Worm (Caenorhabditis elegans) whole organism, L1 larva: ENCODE results near the gene K03B8.11.
"Not testable (repeated sequence)": the region's sequence is repeated elsewhere in the genome, so short reads cannot be mapped to it uniquely, and the experiment has no call there.

Experiments
- ceh-8 ChIP-seq: fragments of 200-800 bp; sonication (Bioruptor generic); optimal IDR thresholded peaks from 2 replicates; lab custom pipeline; 2018; ENCODE audit warnings: mild to moderate bottlenecking, missing genetic modification characterization, moderate library complexity, missing compliant biosample characterization
- ceh-88 ChIP-seq: fragments of 200-800 bp; sonication (Bioruptor generic); IDR thresholded peaks from 2 replicates; pipeline ENCODE4 v1.3.6; 2022; ENCODE audit warnings: missing genetic modification characterization, missing compliant biosample characterization
- efl-1 ChIP-seq, 4 experiments: fragments of 150-350 bp; optimal IDR thresholded peaks in 3 of 4; peaks in 1 of 4; 1 replicate in 1 of 4; 2 replicates in 3 of 4; lab custom pipeline; 2014; ENCODE audit warnings: missing biosample characterization in 2 of 4, missing genetic modification characterization in 2 of 4, missing genetic modification reagents in 2 of 4
- egl-27 ChIP-seq, 2 experiments: fragments of 150-350 bp in 1 of 2; sonication (generic microtip); optimal IDR thresholded peaks; 3 replicates each; lab custom pipeline; 2017 to 2018; ENCODE audit warnings: missing biosample characterization in 2 of 2, missing genetic modification characterization in 2 of 2, missing genetic modification reagents in 2 of 2
- hlh-4 ChIP-seq: sonication (generic microtip); optimal IDR thresholded peaks from 2 replicates; lab custom pipeline; 2016; ENCODE audit warnings: mild to moderate bottlenecking, missing genetic modification characterization, missing compliant biosample characterization
- isw-1 ChIP-seq: fragments of 200-800 bp; sonication (Bioruptor generic); IDR thresholded peaks from 2 replicates; pipeline ENCODE4 v1.3.6; 2022; ENCODE audit warnings: missing genetic modification characterization, missing compliant biosample characterization
- jun-1 ChIP-seq: fragments of 150-350 bp; optimal IDR thresholded peaks from 2 replicates; lab custom pipeline; 2014; ENCODE audit warnings: missing biosample characterization, missing genetic modification reagents, missing genetic modification characterization
- lin-13 ChIP-seq: fragments of 150-350 bp; optimal IDR thresholded peaks from 2 replicates; lab custom pipeline; 2014; ENCODE audit warnings: missing biosample characterization, missing genetic modification reagents, missing genetic modification characterization
- mdl-1 ChIP-seq, 2 experiments: fragments of 150-350 bp; optimal IDR thresholded peaks; 2 replicates each; lab custom pipeline; 2014 to 2017; ENCODE audit warnings: missing biosample characterization in 2 of 2, missing genetic modification characterization in 2 of 2, inconsistent platforms in 1 of 2
- nhr-12 ChIP-seq: sonication (generic microtip); optimal IDR thresholded peaks from 2 replicates; lab custom pipeline; 2017; ENCODE audit warnings: missing biosample characterization, missing genetic modification characterization
- nhr-71 ChIP-seq: sonication (generic microtip); optimal IDR thresholded peaks from 2 replicates; lab custom pipeline; 2016; ENCODE audit warnings: mild to moderate bottlenecking, missing genetic modification characterization, moderate library complexity, missing compliant biosample characterization
- nhr-77 ChIP-seq: fragments of 150-350 bp; optimal IDR thresholded peaks from 2 replicates; lab custom pipeline; 2014; ENCODE audit warnings: missing biosample characterization, missing genetic modification characterization

DNA sequence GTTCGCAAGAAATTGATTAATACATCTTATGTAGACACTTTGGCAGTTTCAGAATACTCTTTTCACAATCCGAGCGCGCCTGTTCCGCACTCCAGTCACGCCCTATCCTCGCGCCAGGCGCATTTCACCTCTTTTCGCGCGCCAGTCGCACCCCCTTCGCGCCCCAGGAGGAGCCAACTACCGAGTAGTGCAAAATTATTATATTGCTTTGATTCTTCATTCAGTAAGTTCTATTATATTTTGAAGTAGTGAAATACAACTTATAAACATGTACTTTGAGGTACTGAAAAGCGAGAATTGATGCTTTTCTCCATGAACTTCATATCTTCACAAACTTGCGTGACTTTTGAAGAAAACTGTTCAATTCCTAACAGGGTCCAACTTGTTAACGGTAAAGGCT lies 5.8 kb upstream of the K03B8.11 start, which contains the start of gene nas-18:
- TF ChIP-seq mdl-1 (tag; optimal IDR thresholded peaks at IDR 0.05; lab: Kevin White, UChicago); jun-1; ceh-8 (GFP tag; lab: Kevin White, UChicago); hlh-4 (tag; lab: Kevin White, UChicago); nhr-12 (tag; lab: Kevin White, UChicago); ceh-88 (GFP tag; lab: Robert Waterston, UW); egl-27 (tag; optimal IDR thresholded peaks at IDR 0.05; lab: Kevin White, UChicago); nhr-71; isw-1 (GFP tag; lab: Robert Waterston, UW); nhr-77 (tag; lab: Kevin White, UChicago); efl-1 (optimal IDR thresholded peaks at IDR 0.05; lab: Kevin White, UChicago); efl-1 (GFP tag; optimal IDR thresholded peaks at IDR 0.05 in 1 of 2; lab: Kevin White, UChicago); lin-13 (GFP tag; lab: Kevin White, UChicago): not testable (repeated sequence)
